Worm (Caenorhabditis elegans) whole organism, L4 larva: ENCODE results near the gene F59C12.4.

Experiments
- D1046.2 ChIP-seq: fragments of 200-800 bp; sonication (Bioruptor generic); IDR thresholded peaks from 2 replicates; pipeline ENCODE4 v1.3.6; 2022; ENCODE audit warnings: missing genetic modification characterization, missing compliant biosample characterization
- R02D3.7 ChIP-seq: fragments of 150-350 bp; sonication (generic microtip); optimal IDR thresholded peaks from 3 replicates; lab custom pipeline; 2014; ENCODE audit warnings: missing biosample characterization, missing genetic modification characterization
- T20F7.1 ChIP-seq: fragments of 200-800 bp; sonication (Bioruptor generic); optimal IDR thresholded peaks from 2 replicates; lab custom pipeline; 2018; ENCODE audit warnings: mild to moderate bottlenecking, missing genetic modification characterization, missing compliant biosample characterization
- T26A8.4 ChIP-seq: fragments of 200-800 bp; sonication (Bioruptor generic); IDR thresholded peaks from 2 replicates; pipeline ENCODE4 v1.3.6; 2022; ENCODE audit warnings: missing genetic modification characterization, missing compliant biosample characterization
- Y105C5A.15 ChIP-seq: fragments of 200-800 bp; sonication (Bioruptor generic); IDR thresholded peaks from 2 replicates; pipeline ENCODE4 v1.3.6; 2022; ENCODE audit warnings: missing genetic modification characterization, missing compliant biosample characterization
- ZK337.2 ChIP-seq: fragments of 200-800 bp; sonication (Bioruptor generic); IDR thresholded peaks from 2 replicates; pipeline ENCODE4 v1.3.6; 2022; ENCODE audit warnings: missing genetic modification reagents, missing genetic modification characterization, missing compliant biosample characterization
- aha-1 ChIP-seq: fragments of 150-350 bp; peaks from one replicate; lab custom pipeline; 2014; ENCODE audit warnings: missing biosample characterization, missing genetic modification characterization
- ama-1 ChIP-seq: fragments of 150-350 bp; optimal IDR thresholded peaks from 2 replicates; lab custom pipeline; 2014; ENCODE audit warnings: inconsistent platforms, mixed read lengths
- attf-4 ChIP-seq: sonication (generic microtip); optimal IDR thresholded peaks from 3 replicates; lab custom pipeline; 2017; ENCODE audit warnings: missing biosample characterization, missing genetic modification characterization
- ceh-20 ChIP-seq: fragments of 200-800 bp; sonication (Bioruptor generic); IDR thresholded peaks from 2 replicates; pipeline ENCODE4 v1.3.6; 2022; ENCODE audit warnings: missing genetic modification reagents, missing genetic modification characterization, missing compliant biosample characterization
- ceh-62 ChIP-seq: sonication (generic microtip); optimal IDR thresholded peaks from 2 replicates; lab custom pipeline; 2017; ENCODE audit warnings: missing biosample characterization, missing genetic modification characterization
- ces-1 ChIP-seq: fragments of 150-350 bp; sonication (generic microtip); optimal IDR thresholded peaks from 4 replicates; lab custom pipeline; 2014; ENCODE audit warnings: missing biosample characterization, missing genetic modification reagents, missing genetic modification characterization
- daf-16 ChIP-seq, 3 experiments: sonication (generic microtip); optimal IDR thresholded peaks; 2 replicates each; lab custom pipeline; 2016 to 2017; ENCODE audit warnings: missing genetic modification characterization in 3 of 3, missing genetic modification reagents in 3 of 3, mild to moderate bottlenecking in 2 of 3, missing compliant biosample characterization in 2 of 3, missing biosample characterization in 1 of 3, moderate library complexity in 1 of 3
- dmd-6 ChIP-seq: fragments of 200-800 bp; sonication (Bioruptor generic); IDR thresholded peaks from 2 replicates; pipeline ENCODE4 v1.3.6; 2022; ENCODE audit warnings: missing genetic modification reagents, missing genetic modification characterization, missing compliant biosample characterization
- dmd-9 ChIP-seq: fragments of 200-800 bp; sonication (Bioruptor generic); IDR thresholded peaks from 2 replicates; pipeline ENCODE4 v1.3.6; 2022; ENCODE audit warnings: missing genetic modification reagents, missing genetic modification characterization, missing compliant biosample characterization
- duxl-1 ChIP-seq: sonication (generic microtip); optimal IDR thresholded peaks from 2 replicates; lab custom pipeline; 2016; ENCODE audit warnings: mild to moderate bottlenecking, missing genetic modification characterization, moderate library complexity, missing compliant biosample characterization; ENCODE audit not compliant: poor library complexity
- dve-1 ChIP-seq: sonication (generic microtip); optimal IDR thresholded peaks from 2 replicates; lab custom pipeline; 2017; ENCODE audit warnings: antibody characterized with exemption, mild to moderate bottlenecking, missing genetic modification characterization, missing compliant biosample characterization; ENCODE audit not compliant: insufficient read depth
- egl-27 ChIP-seq: sonication (generic microtip); optimal IDR thresholded peaks from 3 replicates; lab custom pipeline; 2017; ENCODE audit warnings: missing biosample characterization, missing genetic modification reagents, missing genetic modification characterization
- egl-43 ChIP-seq: fragments of 200-800 bp; sonication (Bioruptor generic); IDR thresholded peaks from 2 replicates; pipeline ENCODE4 v1.3.6; 2022; ENCODE audit warnings: missing genetic modification reagents, missing genetic modification characterization, missing compliant biosample characterization
- fos-1 ChIP-seq: fragments of 150-350 bp; optimal IDR thresholded peaks from 2 replicates; lab custom pipeline; 2014; ENCODE audit warnings: missing biosample characterization, missing genetic modification characterization
- hlh-11 ChIP-seq: fragments of 200-800 bp; sonication (Bioruptor generic); optimal IDR thresholded peaks from 2 replicates; lab custom pipeline; 2018; ENCODE audit warnings: mild to moderate bottlenecking, missing genetic modification characterization, missing compliant biosample characterization
- hmg-1.1 ChIP-seq: fragments of 200-800 bp; sonication (Bioruptor generic); IDR thresholded peaks from 2 replicates; pipeline ENCODE4 v1.3.6; 2022; ENCODE audit warnings: missing genetic modification reagents, missing genetic modification characterization, missing compliant biosample characterization
- lin-1 ChIP-seq: fragments of 200-800 bp; sonication (Bioruptor generic); IDR thresholded peaks from 2 replicates; pipeline ENCODE4 v1.3.6; 2022; ENCODE audit warnings: missing genetic modification reagents, missing genetic modification characterization, missing compliant biosample characterization
- lin-38 ChIP-seq: fragments of 200-800 bp; sonication (Bioruptor generic); IDR thresholded peaks from 2 replicates; pipeline ENCODE4 v1.3.6; 2022; ENCODE audit warnings: missing genetic modification reagents, missing genetic modification characterization, missing compliant biosample characterization
- lir-3 ChIP-seq: sonication (generic microtip); optimal IDR thresholded peaks from 2 replicates; lab custom pipeline; 2016; ENCODE audit warnings: mild to moderate bottlenecking, missing genetic modification characterization, missing compliant biosample characterization
- lsy-2 ChIP-seq, 2 experiments: fragments of 150-350 bp in 1 of 2; sonication (generic microtip) in 1 of 2; optimal IDR thresholded peaks; 2 replicates each; lab custom pipeline; 2014 to 2017; ENCODE audit warnings: missing biosample characterization in 2 of 2, missing genetic modification characterization in 2 of 2
- madf-5 ChIP-seq, 2 experiments: fragments of 200-800 bp; sonication (Bioruptor generic); IDR thresholded peaks; 2 replicates each; pipeline ENCODE4 v1.3.6; 2022; ENCODE audit warnings: missing compliant biosample characterization in 2 of 2, missing genetic modification characterization in 2 of 2
- madf-9 ChIP-seq: fragments of 200-800 bp; sonication (Bioruptor generic); conservative IDR thresholded peaks from 2 replicates; pipeline ENCODE4 v1.3.6; 2022; ENCODE audit warnings: missing genetic modification reagents, missing genetic modification characterization, missing compliant biosample characterization
- mep-1 ChIP-seq: fragments of 150-350 bp; sonication (generic microtip); optimal IDR thresholded peaks from 3 replicates; lab custom pipeline; 2014; ENCODE audit warnings: missing biosample characterization, missing genetic modification characterization
- mes-2 ChIP-seq: sonication (generic microtip); optimal IDR thresholded peaks from 2 replicates; lab custom pipeline; 2016; ENCODE audit warnings: missing genotype, mild to moderate bottlenecking, missing genetic modification characterization, missing compliant biosample characterization; ENCODE audit not compliant: poor library complexity, severe bottlenecking
- mxl-2 ChIP-seq: fragments of 200-800 bp; sonication (Bioruptor generic); conservative IDR thresholded peaks from 2 replicates; pipeline ENCODE4 v1.3.6; 2022; ENCODE audit warnings: missing genetic modification reagents, missing genetic modification characterization, missing compliant biosample characterization
- mxl-3 ChIP-seq: fragments of 200-800 bp; sonication (Bioruptor generic); optimal IDR thresholded peaks from 2 replicates; lab custom pipeline; 2018; ENCODE audit warnings: mild to moderate bottlenecking, missing genetic modification characterization, missing compliant biosample characterization
- nhr-102 ChIP-seq: sonication (generic microtip); optimal IDR thresholded peaks from 2 replicates; lab custom pipeline; 2016; ENCODE audit warnings: mild to moderate bottlenecking, missing genetic modification characterization, moderate library complexity, missing compliant biosample characterization
- nhr-11 ChIP-seq: fragments of 150-350 bp; optimal IDR thresholded peaks from 2 replicates; lab custom pipeline; 2014; ENCODE audit warnings: missing biosample characterization, missing genetic modification characterization
- nhr-111 ChIP-seq: fragments of 200-800 bp; sonication (Bioruptor generic); optimal IDR thresholded peaks from 2 replicates; lab custom pipeline; 2018; ENCODE audit warnings: mild to moderate bottlenecking, missing genetic modification characterization, missing compliant biosample characterization
- nhr-237 ChIP-seq: sonication (generic microtip); optimal IDR thresholded peaks from 2 replicates; lab custom pipeline; 2017; ENCODE audit warnings: missing biosample characterization, missing genetic modification characterization
- nhr-25 ChIP-seq: sonication (generic microtip); optimal IDR thresholded peaks from 2 replicates; lab custom pipeline; 2017; ENCODE audit warnings: missing genetic modification characterization, mild to moderate bottlenecking, missing compliant biosample characterization, antibody characterized with exemption, moderate library complexity, borderline replicate concordance; ENCODE audit not compliant: insufficient read depth
- nhr-48 ChIP-seq: sonication (generic microtip); optimal IDR thresholded peaks from 2 replicates; lab custom pipeline; 2016; ENCODE audit warnings: mild to moderate bottlenecking, missing genetic modification characterization, missing compliant biosample characterization
- nhr-77 ChIP-seq: fragments of 150-350 bp; optimal IDR thresholded peaks from 2 replicates; lab custom pipeline; 2014; ENCODE audit warnings: missing biosample characterization, missing genetic modification characterization
- pha-4 ChIP-seq, 2 experiments: fragments of 150-350 bp in 1 of 2; fragments of 200-800 bp in 1 of 2; sonication (Bioruptor generic) in 1 of 2; IDR thresholded peaks in 1 of 2; optimal IDR thresholded peaks in 1 of 2; 2 replicates each; pipeline versions ENCODE4 v1.3.6 to Lab custom; 2014 to 2022; ENCODE audit warnings: missing genetic modification characterization in 2 of 2, missing genetic modification reagents in 2 of 2, missing biosample characterization in 1 of 2, missing compliant biosample characterization in 1 of 2
- php-3 ChIP-seq: fragments of 200-800 bp; sonication (Bioruptor generic); IDR thresholded peaks from 2 replicates; pipeline ENCODE4 v1.3.6; 2022; ENCODE audit warnings: missing genetic modification reagents, missing genetic modification characterization, missing compliant biosample characterization
- pqm-1 ChIP-seq: sonication (generic microtip); optimal IDR thresholded peaks from 2 replicates; lab custom pipeline; 2017; ENCODE audit warnings: missing biosample characterization, missing genetic modification characterization
- rbr-2 ChIP-seq: sonication (generic microtip); optimal IDR thresholded peaks from 2 replicates; lab custom pipeline; 2016; ENCODE audit warnings: missing genotype, missing genetic modification characterization, missing compliant biosample characterization
- sdz-12 ChIP-seq: fragments of 200-800 bp; sonication (Bioruptor generic); optimal IDR thresholded peaks from 2 replicates; lab custom pipeline; 2018; ENCODE audit warnings: mild to moderate bottlenecking, missing genetic modification characterization, missing compliant biosample characterization
- skn-1 ChIP-seq: fragments of 150-350 bp; optimal IDR thresholded peaks from 2 replicates; lab custom pipeline; 2014; ENCODE audit warnings: missing biosample characterization, missing genetic modification characterization
- snpc-1.2 ChIP-seq: fragments of 200-800 bp; sonication (Bioruptor generic); IDR thresholded peaks from 2 replicates; pipeline ENCODE4 v1.3.6; 2022; ENCODE audit warnings: missing genetic modification reagents, missing genetic modification characterization, missing compliant biosample characterization
- tra-1 ChIP-seq: fragments of 200-800 bp; sonication (Bioruptor generic); IDR thresholded peaks from 2 replicates; pipeline ENCODE4 v1.3.6; 2022; ENCODE audit warnings: missing genetic modification reagents, missing genetic modification characterization, missing compliant biosample characterization
- zag-1 ChIP-seq: fragments of 150-350 bp; optimal IDR thresholded peaks from 2 replicates; lab custom pipeline; 2014; ENCODE audit warnings: missing biosample characterization, missing genetic modification characterization
- zip-2 ChIP-seq: fragments of 150-350 bp; optimal IDR thresholded peaks from 2 replicates; lab custom pipeline; 2014; ENCODE audit warnings: missing biosample characterization, missing genetic modification characterization
- ztf-7 ChIP-seq: fragments of 150-350 bp; optimal IDR thresholded peaks from 2 replicates; lab custom pipeline; 2014; ENCODE audit warnings: missing biosample characterization, missing genetic modification characterization

F59C12.4 gene

DNA sequence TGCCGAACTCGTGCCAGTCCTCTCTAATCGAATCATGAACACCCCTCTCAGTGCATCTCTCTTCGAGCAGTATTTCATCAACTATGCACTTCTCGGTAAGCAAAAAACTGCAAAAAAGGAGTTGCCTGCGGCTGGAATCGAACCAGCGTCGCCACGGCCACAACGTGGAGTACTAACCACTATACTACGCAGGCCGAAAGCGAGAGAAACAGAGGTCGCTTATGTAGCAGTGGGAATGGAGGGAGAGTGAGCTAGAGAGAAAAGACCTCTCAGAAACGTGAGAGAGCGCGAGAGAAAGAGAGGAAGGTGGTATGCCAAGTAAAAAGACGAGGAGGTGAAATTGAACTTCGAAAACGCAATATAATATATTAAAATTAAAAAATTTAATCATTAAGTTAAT lies 32.3 kb upstream of the F59C12.4 start (continued):
- TF ChIP-seq ZK337.2 (GFP tag; lab: Robert Waterston, UW) (peak; percentile 57; the same call in 1 of the 2 replicates), tra-1 (peak; percentile 88), attf-4 (tag; lab: Kevin White, UChicago) (no peak), lir-3 (tag; lab: Kevin White, UChicago) (peak; percentile 48), duxl-1 (peak; percentile 79), lin-1 (GFP tag; lab: Robert Waterston, UW) (peak; percentile 65; the same call in 1 of the 2 replicates), php-3 (GFP tag; lab: Robert Waterston, UW) (peak; percentile 41), sdz-12 (GFP tag; lab: Kevin White, UChicago) (peak; percentile 76), egl-43 (GFP tag; lab: Robert Waterston, UW) (peak; percentile 97), daf-16 (GFP tag; optimal IDR thresholded peaks at IDR 0.05; lab: Kevin White, UChicago) (peak; percentile 63 to 83), daf-16 (tag; optimal IDR thresholded peaks at IDR 0.05; lab: Kevin White, UChicago) (peak; percentile 80), nhr-25 (tag; lab: Kevin White, UChicago) (no peak), mep-1 (tag; lab: Kevin White, UChicago) (peak; percentile 91), nhr-237 (no peak), ceh-20 (GFP tag; lab: Robert Waterston, UW) (peak; percentile 91), madf-9 (peak; percentile 82), ceh-62 (no peak), T20F7.1 (GFP tag; lab: Kevin White, UChicago) (peak; percentile 65), T26A8.4 (peak; percentile 83), rbr-2 (peak; percentile 84), Y105C5A.15 (peak; percentile 80; the same call in 1 of the 2 replicates), lin-38 (GFP tag; lab: Robert Waterston, UW) (peak; percentile 81), D1046.2 (GFP tag; lab: Robert Waterston, UW) (peak; percentile 90), hlh-11 (peak; percentile 69), pha-4 (GFP tag; IDR thresholded peaks at IDR 0.05; lab: Robert Waterston, UW) (peak; percentile 92), pha-4 (tag; optimal IDR thresholded peaks at IDR 0.05; lab: Kevin White, UChicago) (no peak), dmd-9 (GFP tag; lab: Robert Waterston, UW) (peak; percentile 79), zag-1 (tag; lab: Kevin White, UChicago) (no peak), ztf-7 (tag; lab: Kevin White, UChicago) (peak; percentile 85), R02D3.7 (tag; lab: Kevin White, UChicago) (no peak), skn-1 (tag; lab: Kevin White, UChicago) (no peak), nhr-48 (tag; lab: Kevin White, UChicago) (peak; percentile 74), fos-1 (no peak), hmg-1.1 (GFP tag; lab: Robert Waterston, UW) (peak; percentile 97), ces-1 (no peak), nhr-102 (tag; lab: Kevin White, UChicago) (peak; percentile 82), snpc-1.2 (GFP tag; lab: Robert Waterston, UW) (peak; percentile 81), nhr-111 (GFP tag; lab: Kevin White, UChicago) (peak; percentile 78), egl-27 (tag; lab: Kevin White, UChicago) (no peak), mxl-3 (peak; percentile 67), madf-5 (GFP tag; IDR thresholded peaks at IDR 0.05; lab: Robert Waterston, UW) (peak; percentile 72 to 92; a peak in 2 of 4 replicates), mxl-2 (GFP tag; lab: Robert Waterston, UW) (peak; percentile 67), aha-1 (tag; lab: Kevin White, UChicago) (peak; percentile 96), zip-2 (tag; lab: Kevin White, UChicago) (peak; percentile 16), dve-1 (tag; lab: Kevin White, UChicago) (peak; percentile 78), nhr-77 (peak; percentile 94), mes-2 (peak; percentile 89), nhr-11 (peak; percentile 79), ama-1 (lab: Kevin White, UChicago) (no peak), lsy-2 (tag; optimal IDR thresholded peaks at IDR 0.05; lab: Kevin White, UChicago) (peak; percentile 42 to 67), dmd-6 (GFP tag; lab: Robert Waterston, UW) (peak; percentile 79), pqm-1 (no peak)
